Worm (Caenorhabditis elegans) whole organism, late embryonic: ENCODE data around the gene sbds-1.

Experiments
- C08G9.2 ChIP-seq: sonication (generic microtip); optimal IDR thresholded peaks from 2 replicates; lab custom pipeline; 2016; ENCODE audit warnings: mild to moderate bottlenecking, missing genetic modification characterization, moderate library complexity, missing compliant biosample characterization
- ceh-14 ChIP-seq: sonication (generic microtip); optimal IDR thresholded peaks from 2 replicates; lab custom pipeline; 2016; ENCODE audit warnings: missing genotype, missing genetic modification characterization, missing compliant biosample characterization
- ceh-22 ChIP-seq: sonication (generic microtip); optimal IDR thresholded peaks from 2 replicates; lab custom pipeline; 2017; ENCODE audit warnings: missing biosample characterization, missing genetic modification characterization
- dve-1 ChIP-seq: sonication (generic microtip); optimal IDR thresholded peaks from 2 replicates; lab custom pipeline; 2017; ENCODE audit warnings: antibody characterized with exemption, mild to moderate bottlenecking, missing genetic modification characterization, missing compliant biosample characterization
- fkh-10 ChIP-seq: fragments of 150-350 bp; optimal IDR thresholded peaks from 2 replicates; lab custom pipeline; 2014; ENCODE audit warnings: missing biosample characterization, missing genetic modification reagents, missing genetic modification characterization
- nhr-11 ChIP-seq: fragments of 150-350 bp; optimal IDR thresholded peaks from 2 replicates; lab custom pipeline; 2014; ENCODE audit warnings: missing biosample characterization, missing genetic modification characterization
- odd-2 ChIP-seq: sonication (generic microtip); optimal IDR thresholded peaks from 2 replicates; lab custom pipeline; 2017; ENCODE audit warnings: antibody characterized with exemption, mild to moderate bottlenecking, missing genetic modification characterization, missing compliant biosample characterization
- pha-4 ChIP-seq: fragments of 150-350 bp; optimal IDR thresholded peaks from 2 replicates; lab custom pipeline; 2018; ENCODE audit warnings: missing biosample characterization, missing genetic modification reagents, missing genetic modification characterization
- pros-1 ChIP-seq: fragments of 150-350 bp; optimal IDR thresholded peaks from 2 replicates; lab custom pipeline; 2014; ENCODE audit warnings: missing biosample characterization, missing genetic modification reagents, missing genetic modification characterization
- unc-55 ChIP-seq: sonication (generic microtip); optimal IDR thresholded peaks from 2 replicates; lab custom pipeline; 2017; ENCODE audit warnings: missing biosample characterization, missing genetic modification reagents, missing genetic modification characterization

DNA sequence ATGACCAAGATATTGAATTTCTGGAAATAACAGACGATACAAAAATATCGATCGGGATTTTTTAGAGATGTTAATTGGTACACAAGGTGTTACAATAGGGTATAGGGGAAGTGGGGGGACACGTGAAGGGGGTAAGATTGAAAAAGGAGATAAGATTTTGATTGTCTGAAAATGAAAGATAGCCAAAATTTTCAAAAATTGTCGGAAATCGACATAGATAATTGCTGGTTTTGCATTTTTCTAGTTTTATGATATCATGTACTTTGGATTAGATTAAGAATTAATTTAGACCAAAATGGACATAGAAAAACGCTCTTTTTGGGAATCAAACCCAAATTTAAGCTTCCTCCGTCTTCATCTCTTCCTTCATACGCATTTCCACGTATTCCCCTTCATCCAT, 10.4 kb downstream of the sbds-1 start, which contains the start of gene T19C3.5:
- TF ChIP-seq ceh-14 (tag; lab: Kevin White, UChicago) (no peak), nhr-11 (tag; lab: Kevin White, UChicago) (no peak), ceh-22 (tag; lab: Kevin White, UChicago) (no peak), dve-1 (tag; lab: Kevin White, UChicago) (no peak), odd-2 (tag; lab: Kevin White, UChicago) (no peak), fkh-10 (no peak), C08G9.2 (no peak), pha-4 (tag; lab: Kevin White, UChicago) (no peak), pros-1 (no peak), unc-55 (GFP tag; lab: Kevin White, UChicago) (no peak)
